Fruit fly (Drosophila melanogaster): ENCODE data around the gene CG12817.

Gene CG12817

DNA sequence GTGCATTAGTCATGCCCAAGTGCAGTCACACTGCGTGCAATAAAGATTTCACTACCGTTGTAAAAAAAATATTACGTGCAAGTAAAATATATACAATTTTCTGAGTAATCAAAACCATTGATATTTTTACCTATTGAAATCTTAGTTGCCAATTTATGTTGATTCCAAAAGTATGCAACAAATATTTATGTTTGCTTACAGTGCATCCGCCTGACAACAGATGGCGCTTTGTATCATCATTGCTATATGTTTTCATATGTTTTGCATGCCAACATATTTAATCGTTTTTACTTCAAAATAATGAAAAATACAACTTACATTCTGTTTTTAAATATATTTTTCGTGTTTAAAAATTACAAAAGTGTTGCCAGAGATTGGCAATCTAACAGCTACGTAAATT, 21.0 kb downstream of the CG12817 start (continued):
- no peak for TF ChIP-seq CG12299 (tag; optimal IDR thresholded peaks at IDR 0.05)
- TF ChIP-seq esg (GFP tag; conservative IDR thresholded peaks at IDR 0.05) = no peak
- TF ChIP-seq bowl (GFP tag; IDR thresholded peaks at IDR 0.05) = no peak
- no peak for TF ChIP-seq kni (GFP tag; optimal IDR thresholded peaks at IDR 0.05)
- TF ChIP-seq gsb (GFP tag; IDR thresholded peaks at IDR 0.05) = no peak
- peak; percentile 23 for TF ChIP-seq gcm (GFP tag; optimal IDR thresholded peaks at IDR 0.05)
- no peak for TF ChIP-seq CG4328 (GFP tag; optimal IDR thresholded peaks at IDR 0.05)
- TF ChIP-seq zf30C (GFP tag; optimal IDR thresholded peaks at IDR 0.05) = no peak
- no peak for TF ChIP-seq CG4282 (GFP tag; optimal IDR thresholded peaks at IDR 0.05)
- TF ChIP-seq CG10147 (GFP tag; optimal IDR thresholded peaks at IDR 0.05) = no peak
- TF ChIP-seq tna (GFP tag; IDR thresholded peaks at IDR 0.05; ENCODE audit: partially characterized antibody) = no peak
- TF ChIP-seq Nf-YB (GFP tag; optimal IDR thresholded peaks at IDR 0.05) = no peak
- TF ChIP-seq ara (GFP tag; IDR thresholded peaks at IDR 0.05) = no peak
- no peak for TF ChIP-seq CG10366 (GFP tag; IDR thresholded peaks at IDR 0.05)
- no peak for TF ChIP-seq pum (GFP tag; optimal IDR thresholded peaks at IDR 0.05)
- TF ChIP-seq twi (tag; optimal IDR thresholded peaks at IDR 0.05) = no peak
- no peak for TF ChIP-seq Ssrp (tag; optimal IDR thresholded peaks at IDR 0.05)
- TF ChIP-seq Oli (tag; optimal IDR thresholded peaks at IDR 0.05) = peak; percentile 13
- TF ChIP-seq CG43689 (GFP tag; IDR thresholded peaks at IDR 0.05) = no peak
- TF ChIP-seq CG14441 (GFP tag; IDR thresholded peaks at IDR 0.05) = no peak
- no peak for TF ChIP-seq lbe (GFP tag; optimal IDR thresholded peaks at IDR 0.05)
- TF ChIP-seq Aef1 (GFP tag; IDR thresholded peaks at IDR 0.05) = no peak; the same call in 2 of the 3 replicates
- TF ChIP-seq CG9609 (GFP tag; optimal IDR thresholded peaks at IDR 0.05) = no peak
- TF ChIP-seq slou (GFP tag; optimal IDR thresholded peaks at IDR 0.05) = no peak
- TF ChIP-seq CG11723 (GFP tag; optimal IDR thresholded peaks at IDR 0.05) = no peak
- no peak for TF ChIP-seq Myb (GFP tag; optimal IDR thresholded peaks at IDR 0.05)
- no peak for TF ChIP-seq Fer3 (tag; optimal IDR thresholded peaks at IDR 0.05)
- 0 out of 2 replicates have a peak, but pooled peaks have one; percentile 17 for TF ChIP-seq onecut (GFP tag; IDR thresholded peaks at IDR 0.05)
- TF ChIP-seq nau (GFP tag; optimal IDR thresholded peaks at IDR 0.05) = no peak
- no peak for TF ChIP-seq CG18599 (GFP tag; optimal IDR thresholded peaks at IDR 0.05)
- TF ChIP-seq CG15601 (tag; optimal IDR thresholded peaks at IDR 0.05) = peak; percentile 99
- no peak for TF ChIP-seq Dip3 (GFP tag; optimal IDR thresholded peaks at IDR 0.05)
- TF ChIP-seq Blimp-1 (GFP tag; optimal IDR thresholded peaks at IDR 0.05) = peak; percentile 37
- no peak for TF ChIP-seq Vsx1 (GFP tag; optimal IDR thresholded peaks at IDR 0.05)
- TF ChIP-seq odd (GFP tag; optimal IDR thresholded peaks at IDR 0.05) = no peak
- TF ChIP-seq Poxn (GFP tag; IDR thresholded peaks at IDR 0.05) = no peak
- TF ChIP-seq jigr1 (GFP tag; IDR thresholded peaks at IDR 0.05) = no peak
- TF ChIP-seq Med (GFP tag) = peak; percentile 90
- no peak for TF ChIP-seq tx (GFP tag; optimal IDR thresholded peaks at IDR 0.05)
- peak; percentile 29 for TF ChIP-seq CG13424 (tag; optimal IDR thresholded peaks at IDR 0.05)
- TF ChIP-seq otp (GFP tag; IDR thresholded peaks at IDR 0.05) = no peak
- peak; percentile 73; the same call in 2 of the 3 replicates for TF ChIP-seq so (GFP tag; IDR thresholded peaks at IDR 0.05)
- TF ChIP-seq usp (GFP tag; optimal IDR thresholded peaks at IDR 0.05) = no peak
- TF ChIP-seq CG9727 (GFP tag; optimal IDR thresholded peaks at IDR 0.05) = peak; percentile 39
- TF ChIP-seq tgo (GFP tag; IDR thresholded peaks at IDR 0.05) = no peak
- peak; percentile 35 for TF ChIP-seq CG1233 (GFP tag; optimal IDR thresholded peaks at IDR 0.05)
- TF ChIP-seq CG11247 (GFP tag; IDR thresholded peaks at IDR 0.05) = 0 out of 2 replicates have a peak, but pooled peaks have one; percentile 45
- TF ChIP-seq trh (GFP tag; optimal IDR thresholded peaks at IDR 0.05) = no peak
- TF ChIP-seq Gsc (GFP tag; IDR thresholded peaks at IDR 0.05) = no peak
- TF ChIP-seq pan (optimal IDR thresholded peaks at IDR 0.05) = no peak
- peak in 1 of 2 experiments; percentile 32 for TF ChIP-seq pan (GFP tag; optimal IDR thresholded peaks at IDR 0.05 in 1 of 2, IDR thresholded peaks at IDR 0.05 in 1 of 2)
- TF ChIP-seq CG14710 (tag; optimal IDR thresholded peaks at IDR 0.05) = peak; percentile 45
